Worm (Caenorhabditis elegans) whole organism, L2 larva: Measurements from ENCODE around the gene K10H10.9.
A peak's percentile ranks its signal among the peaks of the same experiment; 100 is the strongest.

Experiments used
- C34F6.9 ChIP-seq: fragments of 150-350 bp; optimal IDR thresholded peaks from 2 replicates; lab custom pipeline; 2014; ENCODE audit warnings: missing biosample characterization, missing genetic modification characterization
- F13H6.1 ChIP-seq: sonication (generic microtip); optimal IDR thresholded peaks from 2 replicates; lab custom pipeline; 2016; ENCODE audit warnings: missing genetic modification characterization, missing compliant biosample characterization
- R02D3.7 ChIP-seq: fragments of 150-350 bp; optimal IDR thresholded peaks from 2 replicates; lab custom pipeline; 2014; ENCODE audit warnings: missing biosample characterization, missing genetic modification characterization
- Y55F3AM.14 ChIP-seq: fragments of 200-800 bp; sonication (Bioruptor generic); optimal IDR thresholded peaks from 2 replicates; lab custom pipeline; 2018; ENCODE audit warnings: mild to moderate bottlenecking, missing genetic modification characterization, missing compliant biosample characterization
- ZK546.5 ChIP-seq: sonication (generic microtip); optimal IDR thresholded peaks from 2 replicates; lab custom pipeline; 2017; ENCODE audit warnings: missing biosample characterization, missing genetic modification characterization
- alr-1 ChIP-seq: fragments of 150-350 bp; optimal IDR thresholded peaks from 2 replicates; lab custom pipeline; 2014; ENCODE audit warnings: missing biosample characterization, missing genetic modification characterization
- aly-2 ChIP-seq: fragments of 150-350 bp; optimal IDR thresholded peaks from 2 replicates; lab custom pipeline; 2014; ENCODE audit warnings: missing biosample characterization, missing genetic modification characterization
- blmp-1 ChIP-seq: sonication (generic microtip); optimal IDR thresholded peaks from 2 replicates; lab custom pipeline; 2017; ENCODE audit warnings: missing genetic modification characterization, mild to moderate bottlenecking, missing compliant biosample characterization, antibody characterized with exemption, moderate library complexity; ENCODE audit not compliant: insufficient read depth
- ceh-16 ChIP-seq: fragments of 150-350 bp; optimal IDR thresholded peaks from 2 replicates; lab custom pipeline; 2014; ENCODE audit warnings: missing biosample characterization, missing genetic modification characterization
- crh-2 ChIP-seq: sonication (generic microtip); optimal IDR thresholded peaks from 2 replicates; lab custom pipeline; 2017; ENCODE audit warnings: missing biosample characterization, missing genetic modification characterization
- dmd-4 ChIP-seq: sonication (generic microtip); optimal IDR thresholded peaks from 2 replicates; lab custom pipeline; 2017; ENCODE audit warnings: missing biosample characterization, missing genetic modification characterization
- egl-27 ChIP-seq: sonication (generic microtip); optimal IDR thresholded peaks from 3 replicates; lab custom pipeline; 2017; ENCODE audit warnings: missing biosample characterization, missing genetic modification reagents, missing genetic modification characterization
- elt-3 ChIP-seq: sonication (generic microtip); optimal IDR thresholded peaks from 2 replicates; lab custom pipeline; 2017; ENCODE audit warnings: missing biosample characterization, missing genetic modification characterization
- fos-1 ChIP-seq: fragments of 150-350 bp; optimal IDR thresholded peaks from 2 replicates; lab custom pipeline; 2014; ENCODE audit warnings: missing biosample characterization, missing genetic modification characterization
- gmeb-1 ChIP-seq: fragments of 150-350 bp; optimal IDR thresholded peaks from 2 replicates; lab custom pipeline; 2014; ENCODE audit warnings: missing biosample characterization, missing genetic modification characterization
- lin-13 ChIP-seq: fragments of 150-350 bp; optimal IDR thresholded peaks from 2 replicates; lab custom pipeline; 2014; ENCODE audit warnings: missing biosample characterization, missing genetic modification reagents, missing genetic modification characterization
- lin-39 ChIP-seq: fragments of 150-350 bp; optimal IDR thresholded peaks from 2 replicates; lab custom pipeline; 2014; ENCODE audit warnings: missing biosample characterization, missing genetic modification reagents, missing genetic modification characterization
- lsy-2 ChIP-seq, 2 experiments: fragments of 150-350 bp in 1 of 2; sonication (generic microtip) in 1 of 2; optimal IDR thresholded peaks; 2 replicates each; lab custom pipeline; 2014 to 2017; ENCODE audit warnings: missing biosample characterization in 2 of 2, missing genetic modification characterization in 2 of 2
- mab-5 ChIP-seq: fragments of 150-350 bp; optimal IDR thresholded peaks from 2 replicates; lab custom pipeline; 2014; ENCODE audit warnings: missing biosample characterization, missing genetic modification characterization
- mdl-1 ChIP-seq, 2 experiments: fragments of 150-350 bp in 1 of 2; sonication (generic microtip) in 1 of 2; optimal IDR thresholded peaks; 2 replicates each; lab custom pipeline; 2017; ENCODE audit warnings: missing biosample characterization in 2 of 2, missing genetic modification characterization in 2 of 2
- nhr-10 ChIP-seq: sonication (generic microtip); optimal IDR thresholded peaks from 2 replicates; lab custom pipeline; 2017; ENCODE audit warnings: missing biosample characterization, missing genetic modification characterization
- nhr-11 ChIP-seq: fragments of 150-350 bp; optimal IDR thresholded peaks from 2 replicates; lab custom pipeline; 2014; ENCODE audit warnings: missing biosample characterization, missing genetic modification characterization
- nhr-129 ChIP-seq: fragments of 150-350 bp; optimal IDR thresholded peaks from 2 replicates; lab custom pipeline; 2014; ENCODE audit warnings: missing biosample characterization, missing genetic modification characterization
- nhr-21 ChIP-seq: fragments of 150-350 bp; optimal IDR thresholded peaks from 2 replicates; lab custom pipeline; 2014; ENCODE audit warnings: missing biosample characterization, missing genetic modification characterization
- nhr-23 ChIP-seq: fragments of 150-350 bp; optimal IDR thresholded peaks from 2 replicates; lab custom pipeline; 2014; ENCODE audit warnings: missing biosample characterization, missing genetic modification reagents, missing genetic modification characterization
- nhr-237 ChIP-seq: fragments of 150-350 bp; optimal IDR thresholded peaks from 2 replicates; lab custom pipeline; 2014; ENCODE audit warnings: missing biosample characterization, missing genetic modification characterization
- nhr-25 ChIP-seq: fragments of 150-350 bp; sonication (generic microtip); optimal IDR thresholded peaks from 3 replicates; lab custom pipeline; 2014; ENCODE audit warnings: missing biosample characterization, missing genetic modification characterization
- nhr-6 ChIP-seq: fragments of 150-350 bp; optimal IDR thresholded peaks from 2 replicates; lab custom pipeline; 2014; ENCODE audit warnings: missing biosample characterization, missing genetic modification characterization
- nhr-77 ChIP-seq: fragments of 150-350 bp; optimal IDR thresholded peaks from 2 replicates; lab custom pipeline; 2014; ENCODE audit warnings: missing biosample characterization, missing genetic modification characterization
- peb-1 ChIP-seq: fragments of 150-350 bp; optimal IDR thresholded peaks from 2 replicates; lab custom pipeline; 2014; ENCODE audit warnings: missing biosample characterization, missing genetic modification characterization
- sem-4 ChIP-seq: fragments of 150-350 bp; optimal IDR thresholded peaks from 2 replicates; lab custom pipeline; 2014; ENCODE audit warnings: missing biosample characterization, missing genetic modification reagents, missing genetic modification characterization
- sma-3 ChIP-seq: sonication (generic microtip); optimal IDR thresholded peaks from 2 replicates; lab custom pipeline; 2016; ENCODE audit warnings: missing genetic modification reagents, missing genetic modification characterization, missing compliant biosample characterization
- snpc-4 ChIP-seq: fragments of 150-350 bp; optimal IDR thresholded peaks from 2 replicates; lab custom pipeline; 2014; ENCODE audit warnings: missing biosample characterization, missing genetic modification characterization
- unc-55 ChIP-seq: fragments of 150-350 bp; sonication (generic microtip); optimal IDR thresholded peaks from 3 replicates; lab custom pipeline; 2014; ENCODE audit warnings: missing biosample characterization, missing genetic modification reagents, missing genetic modification characterization
- zag-1 ChIP-seq: fragments of 150-350 bp; optimal IDR thresholded peaks from 2 replicates; lab custom pipeline; 2014; ENCODE audit warnings: missing biosample characterization, missing genetic modification characterization
- ztf-4 ChIP-seq: fragments of 150-350 bp; optimal IDR thresholded peaks from 2 replicates; lab custom pipeline; 2014; ENCODE audit warnings: missing biosample characterization, missing genetic modification characterization

The K10H10.9 gene

ce11 chrII:14515017-14515416 is at the start of gene K10H10.9:
Gene K10H10.9 (minus strand): TSS chrII:14515117.
- TF ChIP-seq ztf-4 (tag; lab: Kevin White, UChicago) (no peak), sma-3 (GFP tag; lab: Kevin White, UChicago) (no peak), snpc-4 (no peak), sem-4 (tag; lab: Kevin White, UChicago) (no peak), nhr-6 (no peak), nhr-25 (tag; lab: Kevin White, UChicago) (no peak), nhr-11 (tag; lab: Kevin White, UChicago) (no peak), alr-1 (no peak), nhr-10 (no peak), aly-2 (tag; lab: Kevin White, UChicago) (no peak), lsy-2 (tag; optimal IDR thresholded peaks at IDR 0.05; lab: Kevin White, UChicago) (no peak), dmd-4 (tag; lab: Kevin White, UChicago) (no peak)

ce11 chrII:14563766-14564370 is 49.0 kb upstream of the K10H10.9 start:
- TF ChIP-seq lsy-2 (tag; optimal IDR thresholded peaks at IDR 0.05; lab: Kevin White, UChicago) (peak; percentile 16 to 93), sma-3 (GFP tag; lab: Kevin White, UChicago) (peak; percentile 27), unc-55 (peak; percentile 23)
- TF ChIP-seq, all 48 proteins: peak for 3; not testable (repeated sequence) for 45

ce11 chrII:14561549-14562115 is 46.7 kb upstream of the K10H10.9 start, which contains the start of gene mog-4:
Gene mog-4 (minus strand): TSS chrII:14561599.
- peak; percentile 87 for TF ChIP-seq Y55F3AM.14 (GFP tag; lab: Kevin White, UChicago)
- peak; percentile 81 for TF ChIP-seq gmeb-1 (tag; lab: Kevin White, UChicago)
- peak; percentile 17 for TF ChIP-seq sem-4 (tag; lab: Kevin White, UChicago)
- TF ChIP-seq F13H6.1, result peak; percentile 94
- peak; percentile 92 for TF ChIP-seq nhr-77
- TF ChIP-seq nhr-6, result peak; percentile 73
- peak; percentile 92 for TF ChIP-seq lin-13 (GFP tag; lab: Kevin White, UChicago)
- peak; percentile 96 to 99 for TF ChIP-seq lsy-2 (tag; optimal IDR thresholded peaks at IDR 0.05; lab: Kevin White, UChicago)
- peak; percentile 21 for TF ChIP-seq R02D3.7
- TF ChIP-seq mdl-1 (tag; optimal IDR thresholded peaks at IDR 0.05; lab: Kevin White, UChicago), result peak in 1 of 2 experiments; percentile 80
- TF ChIP-seq nhr-25 (tag; lab: Kevin White, UChicago), result peak; percentile 87
- peak; percentile 56 for TF ChIP-seq zag-1 (tag; lab: Kevin White, UChicago)
- TF ChIP-seq crh-2 (tag; lab: Kevin White, UChicago), result peak; percentile 87
- TF ChIP-seq C34F6.9 (tag; lab: Kevin White, UChicago), result peak; percentile 85
- TF ChIP-seq nhr-129 (tag; lab: Kevin White, UChicago), result peak; percentile 69
- TF ChIP-seq sma-3 (GFP tag; lab: Kevin White, UChicago), result peak; percentile 99
- peak; percentile 84 for TF ChIP-seq unc-55
- TF ChIP-seq nhr-21, result peak; percentile 91
- TF ChIP-seq snpc-4, result peak; percentile 60
- TF ChIP-seq mab-5 (tag; lab: Kevin White, UChicago), result peak; percentile 67
- TF ChIP-seq ztf-4 (tag; lab: Kevin White, UChicago), result peak; percentile 46
- TF ChIP-seq fos-1, result peak; percentile 81
- peak; percentile 67 for TF ChIP-seq nhr-237
- TF ChIP-seq ZK546.5 (tag; lab: Kevin White, UChicago), result peak; percentile 74

- TF ChIP-seq crh-2 (tag; lab: Kevin White, UChicago) (no peak), nhr-11 (tag; lab: Kevin White, UChicago) (no peak), ZK546.5 (tag; lab: Kevin White, UChicago) (no peak), lin-39 (no peak), aly-2 (tag; lab: Kevin White, UChicago) (no peak), nhr-25 (tag; lab: Kevin White, UChicago) (no peak), Y55F3AM.14 (GFP tag; lab: Kevin White, UChicago) (no peak), nhr-23 (no peak), blmp-1 (tag; lab: Kevin White, UChicago) (no peak), elt-3 (no peak), C34F6.9 (tag; lab: Kevin White, UChicago) (no peak), egl-27 (no peak), unc-55 (no peak), ceh-16 (tag; lab: Kevin White, UChicago) (no peak), peb-1 (tag; lab: Kevin White, UChicago) (no peak)
Measured at ce11 chrII:14555019-14555418, 40.1 kb upstream of the K10H10.9 start.
